Worm (Caenorhabditis elegans): ENCODE measurements around the gene W05B2.2.

ce11 chrIII:11012264-11012663 lies 45.4 kb upstream of the W05B2.2 start, which contains the start of gene kvs-4:
- TF ChIP-seq dao-5 (tag; optimal IDR thresholded peaks at IDR 0.05) (no peak), W03F9.2 (tag; optimal IDR thresholded peaks at IDR 0.05) (no peak), him-1 (tag; optimal IDR thresholded peaks at IDR 0.05) (no peak)
